Fruit fly (Drosophila melanogaster): ENCODE results near the gene MCTS1.
A peak's percentile ranks its signal among the peaks of the same experiment; 100 is the strongest.

Gene MCTS1

DNA sequence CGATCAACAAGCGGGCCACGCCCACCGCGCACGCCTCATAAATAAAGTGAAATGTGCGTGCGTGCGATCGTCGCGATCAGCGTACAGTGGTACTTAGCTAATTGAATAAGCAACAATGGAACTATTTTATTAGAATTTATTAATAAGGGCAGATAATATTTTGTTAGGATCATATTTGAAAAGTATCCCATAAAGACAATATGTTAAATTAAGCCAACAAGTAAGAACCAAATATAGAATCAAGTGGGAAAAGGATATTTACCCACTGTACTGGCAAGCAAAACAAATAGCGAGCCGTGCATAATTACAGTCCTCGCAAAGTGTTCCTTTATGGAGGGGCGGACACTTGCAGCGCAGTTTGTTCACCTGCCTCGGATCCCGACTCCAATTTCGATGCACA, 15.6 kb upstream of the MCTS1 start:
- TF ChIP-seq CG8478 (optimal IDR thresholded peaks at IDR 0.05), result no peak
- TF ChIP-seq CTCF (optimal IDR thresholded peaks at IDR 0.05), result no peak

DNA sequence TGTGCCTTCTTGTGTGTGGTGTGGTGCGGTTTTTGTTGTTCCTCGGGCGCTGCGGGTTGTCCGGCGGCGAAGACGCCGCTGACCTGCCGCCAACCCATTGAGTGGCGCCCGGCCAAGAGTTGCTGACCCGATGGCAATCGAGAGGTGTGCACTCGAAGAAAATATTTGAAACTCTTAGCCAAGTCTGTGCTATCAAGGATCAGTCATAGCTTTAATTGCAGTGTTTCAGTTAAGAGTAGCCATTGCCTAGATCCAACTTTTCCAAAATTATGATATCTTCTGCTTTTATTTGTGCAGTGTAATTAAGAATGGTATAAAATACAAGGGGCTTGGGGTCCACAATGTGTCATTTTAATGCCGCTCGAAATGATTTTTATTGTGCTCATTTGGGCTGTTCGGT, 13.1 kb upstream of the MCTS1 start:
- no peak for TF ChIP-seq CTCF (optimal IDR thresholded peaks at IDR 0.05)

DNA sequence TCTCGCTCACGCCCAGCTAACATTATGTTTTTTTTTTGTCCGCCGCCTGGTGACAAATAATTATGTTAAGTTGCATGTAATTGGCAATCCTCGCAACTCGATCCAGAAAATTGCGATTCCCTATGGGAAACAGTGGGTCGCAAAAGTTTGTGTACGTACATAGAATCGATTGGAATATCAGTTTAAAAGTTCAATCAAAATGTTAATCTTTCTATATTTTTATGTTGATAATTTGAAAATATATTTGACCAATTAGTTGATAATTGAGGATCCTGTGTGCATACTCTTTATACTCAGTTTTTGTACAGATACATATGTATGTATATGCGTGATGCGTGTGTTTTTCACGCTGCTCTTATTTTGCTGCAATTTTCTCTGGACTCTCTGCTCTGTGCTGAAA, 9.8 kb upstream of the MCTS1 start:
- no peak for TF ChIP-seq CTCF (optimal IDR thresholded peaks at IDR 0.05)
- TF ChIP-seq CG8478 (optimal IDR thresholded peaks at IDR 0.05), result no peak

DNA sequence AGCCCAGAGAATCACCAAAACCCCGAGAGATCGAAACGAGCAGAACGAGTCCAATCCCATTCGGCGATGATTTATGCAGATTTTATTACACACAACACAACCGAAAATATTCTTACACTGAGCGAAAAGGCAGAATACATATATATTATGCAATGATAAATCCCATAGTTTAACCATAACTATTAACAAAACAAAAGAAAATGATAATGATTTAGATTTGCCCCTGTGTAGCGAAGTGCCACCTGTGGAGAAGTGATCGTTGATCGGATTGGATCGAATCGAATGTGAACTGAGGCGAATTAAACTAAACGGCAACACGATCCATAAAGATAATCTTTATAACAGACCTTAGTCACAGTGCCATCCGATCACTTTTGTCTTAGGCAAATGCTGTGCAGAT, 8.7 kb upstream of the MCTS1 start:
- TF ChIP-seq CG8478 (optimal IDR thresholded peaks at IDR 0.05) (no peak), CTCF (optimal IDR thresholded peaks at IDR 0.05) (no peak)

DNA sequence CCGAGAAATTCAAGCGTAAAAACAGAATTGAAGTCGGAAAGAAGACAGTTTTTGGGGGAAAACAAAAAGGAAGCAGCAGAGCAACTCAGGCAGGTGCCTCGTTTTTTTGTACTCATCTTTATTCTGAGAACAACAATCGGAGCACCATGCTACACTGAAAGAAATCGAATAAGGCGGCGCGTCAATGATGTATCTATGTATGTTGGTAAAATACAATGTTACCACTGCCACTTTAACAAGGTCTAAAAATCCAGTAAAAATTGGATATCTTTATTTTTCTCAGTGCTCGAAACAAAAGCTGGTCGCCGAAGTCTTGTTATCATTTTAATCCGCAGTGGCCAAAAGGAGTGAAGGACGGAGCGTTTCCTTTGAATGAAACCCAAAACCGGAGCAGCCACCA, 7.7 kb upstream of the MCTS1 start:
- TF ChIP-seq CTCF (optimal IDR thresholded peaks at IDR 0.05), result no peak
- TF ChIP-seq CG8478 (optimal IDR thresholded peaks at IDR 0.05), result no peak

DNA sequence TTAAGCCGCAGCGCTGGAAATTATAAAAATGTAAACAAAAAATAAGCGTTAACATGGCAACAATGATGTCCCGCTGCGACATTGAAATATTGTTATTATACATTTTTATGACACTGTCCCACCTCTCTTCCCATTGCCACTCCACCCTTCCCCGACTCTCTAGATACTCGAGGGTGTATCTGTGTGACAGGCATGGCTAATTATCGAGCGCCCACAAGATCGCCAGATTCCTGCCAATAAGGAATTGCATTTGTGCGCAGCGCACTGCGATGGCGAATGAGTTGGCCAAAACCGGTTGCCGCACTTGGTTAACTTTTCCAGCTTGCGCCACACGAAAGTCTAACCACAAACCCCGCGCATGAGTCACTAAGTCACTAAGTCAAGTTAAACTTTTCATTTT, 7.1 kb upstream of the MCTS1 start:
- TF ChIP-seq CG8478 (optimal IDR thresholded peaks at IDR 0.05) (no peak), CTCF (optimal IDR thresholded peaks at IDR 0.05) (no peak)

DNA sequence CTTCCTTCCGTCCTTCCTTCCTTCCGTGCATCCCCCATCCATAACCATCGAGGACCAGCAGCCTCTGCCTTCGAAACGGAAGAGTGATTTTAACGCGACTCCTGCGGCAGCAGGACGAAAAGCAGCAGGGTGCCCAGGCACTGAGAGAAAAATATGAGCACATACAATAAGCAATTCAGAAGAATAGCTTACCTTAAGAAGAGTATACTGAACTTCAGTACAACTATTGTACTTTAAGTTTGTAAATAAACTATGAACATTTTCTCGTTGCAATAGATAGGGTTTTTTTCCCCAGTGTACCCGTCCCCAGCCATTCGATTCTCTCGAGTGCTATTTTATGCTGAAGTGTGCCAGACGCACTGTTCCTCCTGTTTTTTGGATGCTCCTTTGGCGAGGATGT, 6.0 kb upstream of the MCTS1 start:
- TF ChIP-seq CTCF (optimal IDR thresholded peaks at IDR 0.05), result no peak
- no peak for TF ChIP-seq CG8478 (optimal IDR thresholded peaks at IDR 0.05)

DNA sequence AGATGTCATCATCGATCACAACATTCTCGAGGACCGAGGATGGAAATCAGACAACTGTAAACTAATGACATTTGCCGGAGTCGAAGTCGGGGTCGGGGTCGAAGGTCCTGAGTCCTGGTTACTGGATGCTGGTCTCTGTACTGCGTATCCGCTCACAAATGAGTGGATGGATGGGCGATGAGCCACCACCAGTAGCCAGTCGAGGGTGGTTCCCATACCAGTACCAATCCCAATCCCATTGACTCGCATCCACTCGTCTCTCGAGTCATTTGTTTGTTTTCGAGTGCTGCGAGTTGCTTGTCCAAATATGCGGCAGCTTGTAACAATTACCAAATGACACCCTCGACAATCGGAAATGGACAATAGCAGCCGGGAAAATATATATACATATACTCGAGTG, 4.9 kb upstream of the MCTS1 start:
- TF ChIP-seq CTCF (optimal IDR thresholded peaks at IDR 0.05), result no peak

DNA sequence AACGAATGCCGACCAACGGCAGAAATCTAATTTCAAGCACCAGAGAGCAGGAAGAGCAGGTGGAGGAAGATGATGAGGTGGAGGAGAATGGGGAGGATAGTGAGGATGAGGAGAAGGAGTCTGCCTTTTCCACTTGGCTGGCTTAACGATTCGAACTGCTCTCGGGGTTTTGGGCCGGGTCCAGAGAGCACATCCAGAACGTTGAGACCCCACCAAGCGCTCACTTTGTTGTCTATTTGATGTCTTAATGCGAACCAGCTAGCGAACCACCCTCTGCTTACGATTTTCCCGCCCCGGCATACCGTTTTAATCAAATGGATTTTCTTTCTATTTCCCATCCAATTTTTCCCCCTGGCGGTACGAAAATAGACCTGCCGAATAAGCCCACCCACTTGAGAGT, 3.0 kb upstream of the MCTS1 start:
- TF ChIP-seq CTCF (optimal IDR thresholded peaks at IDR 0.05) (no peak), CG8478 (optimal IDR thresholded peaks at IDR 0.05) (no peak)

DNA sequence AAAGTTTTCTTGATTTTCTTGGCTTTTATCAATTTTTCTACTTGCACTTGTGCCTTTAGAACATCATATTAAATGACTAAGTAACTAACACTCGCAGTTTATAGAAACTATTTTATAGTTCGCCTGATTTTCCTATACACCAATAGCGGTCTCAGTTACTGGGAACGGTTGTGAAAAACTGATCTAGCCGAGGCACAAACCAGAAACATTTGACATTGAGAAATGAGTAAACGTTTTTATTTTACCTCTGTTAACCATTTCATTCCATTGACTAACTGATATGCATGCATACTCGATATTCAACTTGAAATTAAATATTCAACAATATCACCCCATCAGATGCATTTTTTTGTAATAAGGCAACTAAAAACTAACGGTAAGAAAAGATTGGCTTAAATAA, 2.3 kb upstream of the MCTS1 start:
- TF ChIP-seq CTCF (optimal IDR thresholded peaks at IDR 0.05) (peak; percentile 32 to 72), CG8478 (optimal IDR thresholded peaks at IDR 0.05) (no peak)

DNA sequence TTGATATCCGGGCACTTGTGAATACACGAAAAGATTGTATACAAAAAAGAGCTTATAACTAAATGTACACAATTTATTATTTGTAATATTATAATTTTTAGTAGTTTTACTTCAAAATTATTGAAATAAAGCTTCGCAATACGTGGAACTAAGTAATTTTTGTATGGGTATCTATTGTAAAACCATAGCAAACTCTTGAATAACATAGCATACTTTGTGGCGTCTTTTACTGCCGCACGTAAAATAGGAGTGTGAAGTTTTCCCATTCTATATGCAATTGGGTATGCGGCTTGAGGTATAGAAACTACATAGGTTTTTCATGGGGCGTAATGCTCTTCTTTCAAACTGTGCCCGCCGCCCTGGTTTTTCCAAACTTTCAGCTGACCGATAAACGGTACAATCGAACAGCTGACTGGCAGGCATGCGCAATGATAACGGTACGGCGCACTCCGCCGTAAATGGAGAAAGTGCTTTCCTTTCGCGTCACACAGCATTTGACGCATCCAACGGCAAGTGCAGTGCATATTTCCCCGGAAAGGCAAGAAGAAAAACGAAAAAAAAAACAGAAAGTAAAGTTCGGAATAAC, 1.8 kb downstream of the MCTS1 start, which contains the start of gene CG5937:
TSS of gene CG5937 (plus strand) at position 575 of the 586 bp plus-strand sequence.
- no peak for TF ChIP-seq CTCF (optimal IDR thresholded peaks at IDR 0.05)
- TF ChIP-seq CG8478 (optimal IDR thresholded peaks at IDR 0.05), result no peak

DNA sequence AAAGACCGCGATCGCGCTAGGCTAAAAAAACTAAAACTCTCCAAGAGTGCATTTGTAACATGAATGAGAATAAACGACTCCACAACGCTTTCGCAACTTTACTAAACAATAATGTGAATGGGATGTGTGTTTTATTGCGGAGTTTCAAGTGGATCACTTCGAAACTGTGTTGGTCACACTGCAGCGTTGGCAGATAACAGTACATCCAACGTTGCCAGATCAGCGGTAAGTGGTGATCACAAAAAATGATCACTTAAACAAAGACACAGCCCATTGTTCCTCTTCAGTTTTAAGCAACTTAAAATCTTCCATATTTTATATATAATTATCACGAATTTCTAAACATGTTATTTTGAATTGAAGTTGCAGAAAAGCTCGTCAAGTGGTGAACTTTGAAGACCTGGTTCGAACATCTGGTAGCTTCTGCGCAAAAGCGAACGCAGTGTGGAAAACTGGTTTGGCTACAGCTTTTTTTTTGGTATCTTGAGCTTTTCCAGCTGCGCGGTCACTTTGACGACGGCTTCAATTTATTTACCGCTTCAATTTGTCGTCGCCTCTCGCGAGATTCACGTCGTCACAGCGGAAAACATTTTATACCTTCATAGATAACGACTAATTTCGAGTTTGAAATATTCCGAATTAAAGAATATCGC, 12.7 kb downstream of the MCTS1 start, which contains the start of gene CG5921:
TSS of gene CG5921 (plus strand) at position 547 of the 653 bp plus-strand sequence.
- TF ChIP-seq CTCF (optimal IDR thresholded peaks at IDR 0.05), result no peak
- TF ChIP-seq CG8478 (optimal IDR thresholded peaks at IDR 0.05), result no peak

DNA sequence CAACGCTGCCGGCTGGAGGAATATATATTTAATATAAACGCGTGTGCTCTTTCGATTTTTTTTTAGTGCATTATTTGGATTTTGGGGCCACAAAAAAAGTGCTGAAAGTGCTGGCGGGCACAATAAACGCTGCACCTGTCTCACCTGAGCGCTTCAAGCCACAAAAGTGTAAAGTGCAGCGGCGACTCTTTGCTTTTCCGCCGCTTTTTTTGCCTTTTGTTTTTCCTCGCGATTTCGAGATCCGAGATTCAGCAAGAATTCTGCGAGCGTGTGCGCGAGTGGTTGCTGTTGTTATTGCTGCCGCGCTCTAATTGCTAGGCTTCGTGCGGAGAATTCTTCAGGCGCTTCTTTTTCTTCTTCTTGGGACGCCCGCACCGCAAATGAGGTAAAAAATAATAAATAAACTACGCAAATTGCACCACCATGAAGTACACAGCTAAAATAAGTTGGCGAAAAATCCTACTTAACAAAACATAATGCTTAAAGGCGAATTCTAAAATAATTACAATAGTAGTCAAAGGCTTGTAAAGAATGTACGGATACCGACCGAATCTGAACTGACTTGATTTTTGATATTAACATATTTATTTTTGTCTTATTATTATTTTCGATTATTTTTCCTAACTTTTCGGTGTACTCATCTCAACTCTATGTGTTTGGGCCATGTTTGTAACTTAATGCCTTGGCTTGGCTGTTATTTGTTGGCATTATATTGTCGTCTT, 13.4 kb downstream of the MCTS1 start:
- no peak for TF ChIP-seq CTCF (optimal IDR thresholded peaks at IDR 0.05)
- TF ChIP-seq CG8478 (optimal IDR thresholded peaks at IDR 0.05), result no peak

DNA sequence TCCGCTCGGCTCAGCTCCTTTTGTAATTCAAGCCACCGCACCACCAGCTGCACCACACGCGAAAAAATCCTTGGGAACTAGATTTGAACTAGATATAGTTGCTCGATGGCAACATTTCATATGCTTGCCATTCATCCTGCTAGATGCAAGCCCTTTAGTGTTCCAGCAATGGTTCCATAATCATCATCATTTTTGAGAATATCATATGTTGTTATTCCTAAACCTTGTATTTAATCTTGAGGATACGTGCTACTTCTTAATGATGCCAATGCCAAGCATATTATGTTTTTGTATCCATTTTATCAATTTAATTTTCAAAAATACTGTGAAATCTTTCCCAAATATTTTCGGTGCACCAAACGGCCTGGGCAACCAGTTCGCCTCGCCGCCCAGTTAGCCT, 15.2 kb downstream of the MCTS1 start:
- TF ChIP-seq CTCF (optimal IDR thresholded peaks at IDR 0.05) (no peak), CG8478 (optimal IDR thresholded peaks at IDR 0.05) (no peak)

DNA sequence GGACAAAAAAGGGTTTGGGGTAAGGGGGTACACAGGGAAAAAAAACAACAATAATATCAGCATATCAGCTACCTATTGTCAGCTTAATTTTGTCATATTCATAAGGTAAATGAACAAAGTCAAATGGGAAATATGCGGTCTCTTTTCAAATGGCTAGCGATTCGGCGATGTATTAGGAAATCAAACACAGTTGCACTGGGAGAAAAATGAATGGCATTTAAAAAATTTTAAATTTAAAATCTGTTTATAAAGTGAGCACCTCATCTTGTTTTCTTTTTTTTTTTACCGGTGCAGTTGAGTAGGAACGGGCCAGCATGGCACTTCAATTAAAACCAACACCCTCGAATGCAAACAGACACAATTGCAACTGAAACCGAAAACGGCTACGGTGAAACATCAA, 16.3 kb downstream of the MCTS1 start:
- TF ChIP-seq CTCF (optimal IDR thresholded peaks at IDR 0.05) (no peak), CG8478 (optimal IDR thresholded peaks at IDR 0.05) (no peak)

DNA sequence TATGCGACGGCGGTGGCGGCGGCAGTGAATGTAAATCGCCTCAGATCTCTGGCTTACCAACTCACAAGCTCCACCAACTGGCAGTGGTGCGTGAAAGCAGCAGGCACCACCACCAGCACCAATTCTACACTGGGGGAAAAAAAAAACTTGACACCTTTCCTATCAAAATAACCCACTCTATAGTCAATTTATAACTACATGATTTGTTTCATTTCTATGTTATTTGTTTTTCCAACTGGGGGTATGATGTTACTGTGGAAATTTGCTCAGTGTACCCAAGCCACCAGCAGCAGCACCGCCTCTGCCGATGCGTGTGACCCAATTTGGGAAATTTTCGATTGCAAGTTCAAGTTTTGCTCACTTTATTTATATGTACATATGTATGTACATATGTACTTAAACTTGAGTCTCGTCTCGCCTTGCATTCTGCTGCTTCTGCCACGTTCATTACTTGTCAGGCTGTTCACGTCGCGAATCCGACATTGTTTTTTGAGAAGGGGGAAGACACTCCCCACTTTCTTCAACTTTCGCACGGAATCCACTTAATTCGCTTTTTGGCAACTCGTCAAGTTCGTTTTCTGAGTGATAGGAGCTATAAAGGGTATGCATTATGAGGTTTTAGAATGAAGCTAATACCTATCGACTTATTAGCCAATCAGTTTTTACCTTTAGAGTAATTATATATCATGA, 21.6 kb downstream of the MCTS1 start:
- TF ChIP-seq CTCF (optimal IDR thresholded peaks at IDR 0.05), result no peak
- TF ChIP-seq CG8478 (optimal IDR thresholded peaks at IDR 0.05), result no peak
